Worm (Caenorhabditis elegans) whole organism, mixed stage, embryonic: ENCODE data around the gene srbc-68.

ENCODE experiments used
- drap-1 ChIP-seq: fragments of 200-800 bp; sonication (Bioruptor generic); optimal IDR thresholded peaks from 3 replicates; lab custom pipeline; 2018; ENCODE audit warnings: mild to moderate bottlenecking, missing genetic modification characterization, missing compliant biosample characterization
- elt-3 ChIP-seq: fragments of 150-350 bp; optimal IDR thresholded peaks from 2 replicates; lab custom pipeline; 2014; ENCODE audit warnings: missing biosample characterization, missing genetic modification characterization
- lin-32 ChIP-seq: fragments of 200-800 bp; sonication (Bioruptor generic); optimal IDR thresholded peaks from 2 replicates; lab custom pipeline; 2018; ENCODE audit warnings: mild to moderate bottlenecking, missing genetic modification characterization, missing compliant biosample characterization
- nhr-12 ChIP-seq: fragments of 150-350 bp; optimal IDR thresholded peaks from 2 replicates; lab custom pipeline; 2014; ENCODE audit warnings: missing biosample characterization, missing genetic modification characterization
- nhr-76 ChIP-seq: sonication (generic microtip); optimal IDR thresholded peaks from 2 replicates; lab custom pipeline; 2017; ENCODE audit warnings: missing biosample characterization, missing genetic modification characterization

DNA sequence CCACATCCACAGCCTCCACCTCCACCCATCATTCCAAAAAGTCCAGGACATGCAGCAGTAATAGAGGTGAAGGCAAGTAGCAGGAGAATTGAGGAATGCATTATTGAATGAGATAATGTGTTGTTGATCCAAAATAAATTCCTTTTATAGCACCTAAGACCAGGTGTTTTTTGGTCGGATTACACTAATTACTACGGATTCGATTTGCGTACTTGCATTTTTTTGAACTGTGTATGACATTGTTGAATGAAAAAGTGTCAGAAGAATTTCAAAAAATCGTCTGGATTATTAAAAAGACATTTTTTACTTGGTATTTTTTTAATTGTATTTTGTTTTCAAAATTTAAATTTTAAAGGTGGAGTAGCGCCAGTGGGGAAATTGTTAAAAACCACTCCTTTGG is 5.3 kb upstream of the srbc-68 start, which contains the start of gene grl-28:
- no peak for TF ChIP-seq elt-3 (tag; lab: Kevin White, UChicago)
- TF ChIP-seq drap-1 (GFP tag; lab: Kevin White, UChicago): no peak
- no peak for TF ChIP-seq nhr-76 (tag; lab: Kevin White, UChicago)
- TF ChIP-seq nhr-12 (tag; lab: Kevin White, UChicago): no peak
- TF ChIP-seq lin-32 (GFP tag; lab: Kevin White, UChicago): no peak
